Fruit fly (Drosophila melanogaster) Kc167 (cell line): ENCODE results near the gene AP-1sigma.

ENCODE experiments used
- Sin3A ChIP-seq: fragments of >200 bp; optimal IDR thresholded peaks from 2 replicates; lab custom pipeline; 2018; ENCODE audit warnings: missing external identifiers
- h ChIP-seq: fragments of >200 bp; optimal IDR thresholded peaks from 3 replicates; lab custom pipeline; 2018; ENCODE audit warnings: missing external identifiers
- insv ChIP-seq: fragments of >200 bp; optimal IDR thresholded peaks from 3 replicates; lab custom pipeline; 2018; ENCODE audit warnings: missing external identifiers
- ttk ChIP-seq: sonication (Bioruptor generic); optimal IDR thresholded peaks from 2 replicates; lab custom pipeline; 2017; ENCODE audit warnings: missing external identifiers

DNA sequence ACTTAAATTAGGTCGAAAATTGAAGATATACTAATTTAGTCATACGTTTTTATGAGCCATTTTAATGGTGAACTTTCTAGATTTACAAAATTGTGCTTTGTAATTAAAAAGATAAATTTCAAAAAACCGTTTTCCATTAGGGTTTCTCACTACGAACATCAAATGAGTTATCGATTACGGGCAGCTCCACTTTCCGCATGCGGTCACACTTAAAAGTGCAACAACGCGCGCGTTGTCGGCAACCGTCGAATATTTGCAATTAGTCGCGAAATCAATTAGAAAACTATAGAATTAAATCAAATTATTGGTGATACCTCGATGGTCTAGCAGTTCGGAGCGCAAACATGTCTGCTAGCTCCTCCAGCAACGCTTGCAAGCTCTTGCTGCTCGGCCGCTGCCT lies 34.3 kb upstream of the AP-1sigma start, which contains the start of gene Ndc1:
- no peak for TF ChIP-seq insv (lab: Kevin White, UChicago)
- no peak for TF ChIP-seq Sin3A (lab: Kevin White, UChicago)
- no peak for TF ChIP-seq ttk (lab: Kevin White, UChicago)
- no peak for TF ChIP-seq h (lab: Kevin White, UChicago)
